Worm (Caenorhabditis elegans) whole organism, L1 larva: ENCODE data around the gene T19C3.5.

Source experiments
- C04F5.9 ChIP-seq: sonication (generic microtip); optimal IDR thresholded peaks from 2 replicates; lab custom pipeline; 2016; ENCODE audit warnings: missing genetic modification characterization, missing compliant biosample characterization
- C34B4.2 ChIP-seq: sonication (generic microtip); optimal IDR thresholded peaks from 2 replicates; lab custom pipeline; 2017; ENCODE audit warnings: mild to moderate bottlenecking, missing genetic modification characterization, missing compliant biosample characterization
- blmp-1 ChIP-seq: fragments of 150-350 bp; optimal IDR thresholded peaks from 2 replicates; lab custom pipeline; 2014; ENCODE audit warnings: missing biosample characterization, missing genetic modification characterization
- ceh-82 ChIP-seq, 3 experiments: fragments of 150-350 bp in 1 of 3; sonication (generic microtip) in 2 of 3; optimal IDR thresholded peaks; 2 replicates each; lab custom pipeline; 2014 to 2017; ENCODE audit warnings: missing biosample characterization in 3 of 3, missing genetic modification characterization in 3 of 3
- dpl-1 ChIP-seq, 3 experiments: fragments of 150-350 bp in 2 of 3; sonication (generic microtip) in 1 of 3; optimal IDR thresholded peaks; 2 replicates each; lab custom pipeline; 2014 to 2017; ENCODE audit warnings: missing biosample characterization in 3 of 3, missing genetic modification characterization in 3 of 3, missing genetic modification reagents in 3 of 3
- efl-1 ChIP-seq, 4 experiments: fragments of 150-350 bp; optimal IDR thresholded peaks in 3 of 4; peaks in 1 of 4; 1 replicate in 1 of 4; 2 replicates in 3 of 4; lab custom pipeline; 2014; ENCODE audit warnings: missing biosample characterization in 2 of 4, missing genetic modification characterization in 2 of 4, missing genetic modification reagents in 2 of 4
- elt-2 ChIP-seq: sonication (generic microtip); optimal IDR thresholded peaks from 2 replicates; lab custom pipeline; 2016; ENCODE audit warnings: missing genetic modification characterization, mild to moderate bottlenecking, inconsistent platforms, missing compliant biosample characterization, missing genetic modification reagents
- elt-3 ChIP-seq, 6 experiments: fragments of 150-350 bp in 1 of 6; sonication (generic microtip); optimal IDR thresholded peaks; 2 replicates each; lab custom pipeline; 2017 to 2018; ENCODE audit warnings: missing biosample characterization in 6 of 6, missing genetic modification characterization in 6 of 6, inconsistent platforms in 1 of 6
- lin-13 ChIP-seq: fragments of 150-350 bp; optimal IDR thresholded peaks from 2 replicates; lab custom pipeline; 2014; ENCODE audit warnings: missing biosample characterization, missing genetic modification reagents, missing genetic modification characterization
- lin-14 ChIP-seq: fragments of 200-800 bp; sonication (Bioruptor generic); optimal IDR thresholded peaks from 2 replicates; lab custom pipeline; 2018; ENCODE audit warnings: mild to moderate bottlenecking, missing genetic modification characterization, moderate library complexity, missing compliant biosample characterization
- lin-35 ChIP-seq, 2 experiments: fragments of 150-350 bp; optimal IDR thresholded peaks; 2 replicates each; lab custom pipeline; 2014; ENCODE audit warnings: missing biosample characterization in 2 of 2, missing genetic modification characterization in 2 of 2, missing genetic modification reagents in 2 of 2
- lsy-2 ChIP-seq, 2 experiments: fragments of 150-350 bp; optimal IDR thresholded peaks; 2 replicates each; lab custom pipeline; 2014; ENCODE audit warnings: missing biosample characterization in 2 of 2, missing genetic modification characterization in 2 of 2
- mdl-1 ChIP-seq, 2 experiments: fragments of 150-350 bp; optimal IDR thresholded peaks; 2 replicates each; lab custom pipeline; 2014 to 2017; ENCODE audit warnings: missing biosample characterization in 2 of 2, missing genetic modification characterization in 2 of 2, inconsistent platforms in 1 of 2
- nhr-11 ChIP-seq: fragments of 150-350 bp; optimal IDR thresholded peaks from 2 replicates; lab custom pipeline; 2014; ENCODE audit warnings: missing biosample characterization, missing genetic modification characterization
- nhr-20 ChIP-seq: sonication (generic microtip); optimal IDR thresholded peaks from 2 replicates; lab custom pipeline; 2016; ENCODE audit warnings: mild to moderate bottlenecking, missing genetic modification characterization, missing compliant biosample characterization
- nhr-28 ChIP-seq: fragments of 150-350 bp; optimal IDR thresholded peaks from 2 replicates; lab custom pipeline; 2014; ENCODE audit warnings: missing biosample characterization, missing genetic modification characterization
- nhr-71 ChIP-seq: sonication (generic microtip); optimal IDR thresholded peaks from 2 replicates; lab custom pipeline; 2016; ENCODE audit warnings: mild to moderate bottlenecking, missing genetic modification characterization, moderate library complexity, missing compliant biosample characterization
- nhr-76 ChIP-seq: sonication (generic microtip); optimal IDR thresholded peaks from 2 replicates; lab custom pipeline; 2017; ENCODE audit warnings: missing biosample characterization, missing genetic modification characterization
- nhr-84 ChIP-seq: sonication (generic microtip); optimal IDR thresholded peaks from 2 replicates; lab custom pipeline; 2017; ENCODE audit warnings: missing biosample characterization, missing genetic modification characterization
- nhr-85 ChIP-seq: sonication (generic microtip); peaks from one replicate; lab custom pipeline; 2016; ENCODE audit warnings: missing genetic modification characterization, inconsistent platforms, missing compliant biosample characterization
- nhr-90 ChIP-seq: sonication (generic microtip); optimal IDR thresholded peaks from 2 replicates; lab custom pipeline; 2016; ENCODE audit warnings: mild to moderate bottlenecking, missing genetic modification characterization, missing compliant biosample characterization; ENCODE audit not compliant: poor library complexity
- pag-3 ChIP-seq: sonication (generic microtip); optimal IDR thresholded peaks from 2 replicates; lab custom pipeline; 2017; ENCODE audit warnings: missing genetic modification characterization, mild to moderate bottlenecking, missing compliant biosample characterization, antibody characterized with exemption, borderline replicate concordance; ENCODE audit not compliant: insufficient read depth
- pqm-1 ChIP-seq: sonication (generic microtip); optimal IDR thresholded peaks from 3 replicates; lab custom pipeline; 2017; ENCODE audit warnings: missing biosample characterization, missing genetic modification characterization
- rnt-1 ChIP-seq: sonication (generic microtip); optimal IDR thresholded peaks from 2 replicates; lab custom pipeline; 2016; ENCODE audit warnings: mild to moderate bottlenecking, missing genetic modification characterization, moderate library complexity, missing compliant biosample characterization
- skn-1 ChIP-seq: fragments of 150-350 bp; optimal IDR thresholded peaks from 2 replicates; lab custom pipeline; 2014; ENCODE audit warnings: missing biosample characterization, missing genetic modification characterization
- snu-23 ChIP-seq: sonication (generic microtip); optimal IDR thresholded peaks from 2 replicates; lab custom pipeline; 2016; ENCODE audit warnings: missing genetic modification characterization, missing compliant biosample characterization
- sox-4 ChIP-seq: sonication (generic microtip); optimal IDR thresholded peaks from 2 replicates; lab custom pipeline; 2016; ENCODE audit warnings: missing genetic modification characterization, missing compliant biosample characterization
- sptf-1 ChIP-seq: fragments of 150-350 bp; optimal IDR thresholded peaks from 2 replicates; lab custom pipeline; 2014; ENCODE audit warnings: missing biosample characterization, missing genetic modification characterization
- swsn-7 ChIP-seq: sonication (generic microtip); optimal IDR thresholded peaks from 2 replicates; lab custom pipeline; 2016; ENCODE audit warnings: missing genetic modification characterization, missing compliant biosample characterization
- tbx-2 ChIP-seq: sonication (generic microtip); optimal IDR thresholded peaks from 2 replicates; lab custom pipeline; 2016; ENCODE audit warnings: missing genetic modification characterization, missing compliant biosample characterization
- unc-86 ChIP-seq: sonication (generic microtip); optimal IDR thresholded peaks from 2 replicates; lab custom pipeline; 2016; ENCODE audit warnings: missing genetic modification characterization, missing compliant biosample characterization
- xbp-1 ChIP-seq: sonication (generic microtip); optimal IDR thresholded peaks from 2 replicates; lab custom pipeline; 2016; ENCODE audit warnings: missing genetic modification characterization, missing compliant biosample characterization
- zip-4 ChIP-seq: fragments of 200-800 bp; sonication (Bioruptor generic); optimal IDR thresholded peaks from 2 replicates; lab custom pipeline; 2018; ENCODE audit warnings: mild to moderate bottlenecking, missing genetic modification characterization, moderate library complexity, missing compliant biosample characterization

Gene T19C3.5

ce11 chrIII:654365-654764 lies 26.6 kb upstream of the T19C3.5 start:
- TF ChIP-seq swsn-7 = no peak
- peak; percentile 68 for TF ChIP-seq blmp-1
- no peak for TF ChIP-seq efl-1 (optimal IDR thresholded peaks at IDR 0.05; lab: Kevin White, UChicago)
- TF ChIP-seq efl-1 (GFP tag; optimal IDR thresholded peaks at IDR 0.05 in 1 of 2; lab: Kevin White, UChicago) = peak in 1 of 2 experiments; percentile 28
- peak; percentile 21 for TF ChIP-seq skn-1 (tag; lab: Kevin White, UChicago)

- no peak for TF ChIP-seq lin-13
- TF ChIP-seq sox-4 = no peak
- TF ChIP-seq ceh-82 (tag; optimal IDR thresholded peaks at IDR 0.05; lab: Kevin White, UChicago) = no peak
- peak; percentile 43 for TF ChIP-seq nhr-85
- peak; percentile 2 for TF ChIP-seq nhr-90
- TF ChIP-seq nhr-84 (tag; lab: Kevin White, UChicago) = no peak
- no peak for TF ChIP-seq efl-1 (optimal IDR thresholded peaks at IDR 0.05; lab: Kevin White, UChicago)
- peak in 1 of 2 experiments; percentile 3 for TF ChIP-seq efl-1 (GFP tag; optimal IDR thresholded peaks at IDR 0.05 in 1 of 2; lab: Kevin White, UChicago)
- peak in 1 of 2 experiments; percentile 15 for TF ChIP-seq lin-35 (GFP tag; optimal IDR thresholded peaks at IDR 0.05; lab: Kevin White, UChicago)
- TF ChIP-seq nhr-71 (tag; lab: Kevin White, UChicago) = no peak
- TF ChIP-seq sptf-1 = no peak
- peak; percentile 42 for TF ChIP-seq lin-14 (GFP tag; lab: Kevin White, UChicago)
- peak; percentile 44 for TF ChIP-seq elt-2 (tag; lab: Kevin White, UChicago)
Observed at ce11 chrIII:651587-651986, 23.8 kb upstream of the T19C3.5 start.

ce11 chrIII:650539-650938 lies 22.8 kb upstream of the T19C3.5 start:
- TF ChIP-seq nhr-85 (peak; percentile 46), lsy-2 (tag; optimal IDR thresholded peaks at IDR 0.05; lab: Kevin White, UChicago) (no peak), blmp-1 (peak; percentile 92)

ce11 chrIII:649935-650334 lies 22.2 kb upstream of the T19C3.5 start:
- TF ChIP-seq elt-3 (tag; optimal IDR thresholded peaks at IDR 0.05; lab: Kevin White, UChicago) (peak in 1 of 6 experiments; percentile 11), pag-3 (tag; lab: Kevin White, UChicago) (no peak), zip-4 (GFP tag; lab: Kevin White, UChicago) (no peak), blmp-1 (peak; percentile 60), unc-86 (tag; lab: Kevin White, UChicago) (no peak), snu-23 (GFP tag; lab: Kevin White, UChicago) (no peak)

- TF ChIP-seq rnt-1 (tag; lab: Kevin White, UChicago) (no peak), swsn-7 (peak; percentile 26), skn-1 (tag; lab: Kevin White, UChicago) (no peak), lin-14 (GFP tag; lab: Kevin White, UChicago) (peak; percentile 64), dpl-1 (GFP tag; optimal IDR thresholded peaks at IDR 0.05; lab: Kevin White, UChicago) (peak in 1 of 3 experiments; percentile 7), C34B4.2 (tag; lab: Kevin White, UChicago) (no peak), tbx-2 (tag; lab: Kevin White, UChicago) (peak; percentile 7), mdl-1 (tag; optimal IDR thresholded peaks at IDR 0.05; lab: Kevin White, UChicago) (peak in 1 of 2 experiments; percentile 37), nhr-71 (tag; lab: Kevin White, UChicago) (peak; percentile 45), nhr-20 (tag; lab: Kevin White, UChicago) (no peak), blmp-1 (peak; percentile 14), lin-13 (no peak), pqm-1 (tag; lab: Kevin White, UChicago) (no peak), nhr-11 (tag; lab: Kevin White, UChicago) (no peak), xbp-1 (tag; lab: Kevin White, UChicago) (peak; percentile 81), snu-23 (GFP tag; lab: Kevin White, UChicago) (peak; percentile 46), nhr-76 (tag; lab: Kevin White, UChicago) (no peak), C04F5.9 (no peak), efl-1 (optimal IDR thresholded peaks at IDR 0.05; lab: Kevin White, UChicago) (peak; percentile 1 to 62), efl-1 (GFP tag; optimal IDR thresholded peaks at IDR 0.05 in 1 of 2; lab: Kevin White, UChicago) (no peak), nhr-28 (tag; lab: Kevin White, UChicago) (no peak), ceh-82 (tag; optimal IDR thresholded peaks at IDR 0.05; lab: Kevin White, UChicago) (peak in 1 of 3 experiments; percentile 25)
Observed at ce11 chrIII:647248-647647, 19.5 kb upstream of the T19C3.5 start.
